Fruit fly (Drosophila melanogaster): ENCODE measurements around the gene Deaf1.

Gene Deaf1

dm6 chr3L:19817807-19818531, at the start of gene Deaf1, which contains the start of gene Fibp (continued):
- TF ChIP-seq CG13296 (GFP tag; optimal IDR thresholded peaks at IDR 0.05) (peak; percentile 42), sr (GFP tag; IDR thresholded peaks at IDR 0.05) (no peak), klu (GFP tag; IDR thresholded peaks at IDR 0.05) (peak; percentile 73), Xrp1 (GFP tag; IDR thresholded peaks at IDR 0.05) (peak; percentile 61; the same call in 1 of the 2 replicates), ATbp (GFP tag; optimal IDR thresholded peaks at IDR 0.05) (no peak), eyg (GFP tag; optimal IDR thresholded peaks at IDR 0.05) (peak; percentile 20), Adf1 (GFP tag; IDR thresholded peaks at IDR 0.05) (no peak; the same call in 1 of the 2 replicates), tap (tag; optimal IDR thresholded peaks at IDR 0.05) (no peak), CG13424 (tag; optimal IDR thresholded peaks at IDR 0.05) (peak; percentile 83), CG9817 (tag; optimal IDR thresholded peaks at IDR 0.05) (peak; percentile 80), ERR (GFP tag; optimal IDR thresholded peaks at IDR 0.05) (peak; percentile 73), insv (GFP tag; optimal IDR thresholded peaks at IDR 0.05) (peak; percentile 45 to 95), CG2199 (GFP tag; IDR thresholded peaks at IDR 0.05) (no peak; the same call in 2 of the 3 replicates), Max (GFP tag; optimal IDR thresholded peaks at IDR 0.05) (peak; percentile 57), Fer2 (tag; optimal IDR thresholded peaks at IDR 0.05) (peak; percentile 60), gem (tag; optimal IDR thresholded peaks at IDR 0.05) (peak; percentile 85), CG8944 (GFP tag; optimal IDR thresholded peaks at IDR 0.05) (peak; percentile 78), D19B (GFP tag; optimal IDR thresholded peaks at IDR 0.05) (peak; percentile 47), Drgx (GFP tag; IDR thresholded peaks at IDR 0.05) (no peak), CG18262 (tag; optimal IDR thresholded peaks at IDR 0.05) (peak; percentile 81), CG14860 (GFP tag; IDR thresholded peaks at IDR 0.05; ENCODE audit: partially characterized antibody) (peak; percentile 97), CG33213 (GFP tag; optimal IDR thresholded peaks at IDR 0.05) (peak; percentile 80), E2f2 (GFP tag; IDR thresholded peaks at IDR 0.05) (no peak), Mes4 (GFP tag; optimal IDR thresholded peaks at IDR 0.05) (peak; percentile 71), Dip3 (GFP tag; optimal IDR thresholded peaks at IDR 0.05) (peak; percentile 83), fru (optimal IDR thresholded peaks at IDR 0.05) (no peak), schlank (tag; optimal IDR thresholded peaks at IDR 0.05) (no peak), crp (GFP tag; optimal IDR thresholded peaks at IDR 0.05) (peak in 1 of 2 experiments; percentile 43), CG12236 (GFP tag; optimal IDR thresholded peaks at IDR 0.05) (peak; percentile 43), Hmx (GFP tag; optimal IDR thresholded peaks at IDR 0.05) (peak; percentile 64), stc (GFP tag; IDR thresholded peaks at IDR 0.05) (no peak), CHES-1-like (GFP tag; optimal IDR thresholded peaks at IDR 0.05) (peak; percentile 83), ewg (GFP tag; optimal IDR thresholded peaks at IDR 0.05) (peak; percentile 99), CG11085 (GFP tag; IDR thresholded peaks at IDR 0.05) (peak; percentile 62), sd (tag; optimal IDR thresholded peaks at IDR 0.05) (peak; percentile 30), CG7987 (GFP tag; optimal IDR thresholded peaks at IDR 0.05) (peak; percentile 8), kni (GFP tag; optimal IDR thresholded peaks at IDR 0.05) (peak; percentile 42), CG34376 (GFP tag; optimal IDR thresholded peaks at IDR 0.05) (peak; percentile 50), CG2129 (GFP tag; IDR thresholded peaks at IDR 0.05; ENCODE audit: partially characterized antibody) (peak; percentile 89), CG10565 (GFP tag; optimal IDR thresholded peaks at IDR 0.05) (no peak), MTF-1 (GFP tag; optimal IDR thresholded peaks at IDR 0.05; ENCODE audit: borderline replicate concordance) (no peak), ttk (GFP tag; IDR thresholded peaks at IDR 0.05) (peak; percentile 48; the same call in 1 of the 2 replicates), CG2712 (tag; optimal IDR thresholded peaks at IDR 0.05) (peak; percentile 81), yki (optimal IDR thresholded peaks at IDR 0.05) (no peak), z (GFP tag; IDR thresholded peaks at IDR 0.05) (no peak)

Measured in whole organism, embryonic.